Worm (Caenorhabditis elegans) whole organism, early embryonic: ENCODE data around the gene taf-13.

Experiments used
- B0310.2 ChIP-seq: sonication (generic microtip); optimal IDR thresholded peaks from 2 replicates; lab custom pipeline; 2016; ENCODE audit warnings: mild to moderate bottlenecking, missing genetic modification characterization, missing compliant biosample characterization
- F13C5.2 ChIP-seq: sonication (generic microtip); optimal IDR thresholded peaks from 2 replicates; lab custom pipeline; 2017; ENCODE audit warnings: mild to moderate bottlenecking, missing genetic modification characterization, inconsistent platforms, missing compliant biosample characterization
- aly-1 ChIP-seq: sonication (generic microtip); optimal IDR thresholded peaks from 2 replicates; lab custom pipeline; 2016; ENCODE audit warnings: missing genetic modification characterization, missing compliant biosample characterization
- ama-1 ChIP-seq: fragments of 150-350 bp; optimal IDR thresholded peaks from 2 replicates; lab custom pipeline; 2014
- ceh-13 ChIP-seq: fragments of 200-800 bp; sonication (Bioruptor generic); optimal IDR thresholded peaks from 2 replicates; lab custom pipeline; 2018; ENCODE audit warnings: mild to moderate bottlenecking, missing genetic modification characterization, missing compliant biosample characterization
- ceh-36 ChIP-seq: sonication (generic microtip); optimal IDR thresholded peaks from 2 replicates; lab custom pipeline; 2016; ENCODE audit warnings: missing genetic modification characterization, inconsistent platforms, missing compliant biosample characterization
- ets-7 ChIP-seq: sonication (generic microtip); optimal IDR thresholded peaks from 2 replicates; lab custom pipeline; 2016; ENCODE audit warnings: missing genotype, missing genetic modification characterization, missing compliant biosample characterization
- flt-1 ChIP-seq: fragments of 200-800 bp; sonication (Bioruptor generic); IDR thresholded peaks from 2 replicates; pipeline ENCODE4 v1.3.6; 2022; ENCODE audit warnings: missing genetic modification characterization, missing compliant biosample characterization
- hmbx-1 ChIP-seq: sonication (generic microtip); optimal IDR thresholded peaks from 2 replicates; lab custom pipeline; 2016; ENCODE audit warnings: mild to moderate bottlenecking, missing genetic modification characterization, missing compliant biosample characterization
- hmg-4 ChIP-seq: fragments of 200-800 bp; sonication (Bioruptor generic); optimal IDR thresholded peaks from 2 replicates; lab custom pipeline; 2018; ENCODE audit warnings: mild to moderate bottlenecking, missing genetic modification characterization, missing compliant biosample characterization
- hnd-1 ChIP-seq: sonication (generic microtip); optimal IDR thresholded peaks from 2 replicates; lab custom pipeline; 2016; ENCODE audit warnings: missing genetic modification characterization, missing compliant biosample characterization
- pes-1 ChIP-seq: fragments of 200-800 bp; sonication (Bioruptor generic); IDR thresholded peaks from 2 replicates; pipeline ENCODE4 v1.3.6; 2022; ENCODE audit warnings: missing genetic modification reagents, missing genetic modification characterization, missing compliant biosample characterization
- scrt-1 ChIP-seq: fragments of 200-800 bp; sonication (Bioruptor generic); IDR thresholded peaks from 2 replicates; pipeline ENCODE4 v1.3.6; 2022; ENCODE audit warnings: missing genetic modification characterization, missing compliant biosample characterization
- sea-1 ChIP-seq: fragments of 200-800 bp; sonication (Bioruptor generic); conservative IDR thresholded peaks from 2 replicates; pipeline ENCODE4 v1.3.6; 2022; ENCODE audit warnings: missing genetic modification characterization, missing compliant biosample characterization
- tbx-11 ChIP-seq: fragments of 200-800 bp; sonication (Bioruptor generic); IDR thresholded peaks from 2 replicates; pipeline ENCODE4 v1.3.6; 2022; ENCODE audit warnings: missing genetic modification characterization, missing compliant biosample characterization
- tbx-37 ChIP-seq: fragments of 200-800 bp; sonication (Bioruptor generic); conservative IDR thresholded peaks from 2 replicates; pipeline ENCODE4 v1.3.6; 2022; ENCODE audit warnings: missing genetic modification reagents, missing genetic modification characterization, missing compliant biosample characterization
- tra-4 ChIP-seq: sonication (generic microtip); optimal IDR thresholded peaks from 2 replicates; lab custom pipeline; 2017; ENCODE audit warnings: missing genetic modification characterization, missing compliant biosample characterization

Gene taf-13

DNA sequence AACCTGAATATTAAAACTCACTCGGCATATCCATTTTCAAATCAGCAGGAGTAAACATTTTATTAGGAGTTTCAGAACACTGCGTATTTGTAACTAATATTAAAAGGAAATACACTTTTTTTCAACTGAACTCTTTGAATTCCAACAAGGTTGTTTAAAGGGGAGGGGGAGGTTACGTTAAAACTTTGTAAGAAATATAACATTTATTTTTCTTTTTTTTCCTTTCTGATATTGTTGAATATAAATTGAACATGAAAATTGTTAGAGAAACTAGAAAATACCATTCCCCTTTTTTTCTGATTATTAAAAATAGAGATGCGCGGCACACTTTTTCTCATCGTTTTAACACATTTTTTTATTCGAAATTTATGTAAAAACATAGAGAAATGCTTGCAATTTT lies 7.4 kb downstream of the taf-13 start, which contains the start of gene C14A4.8:
Gene C14A4.8 (minus strand): TSS at position 101 of the 400 bp plus-strand sequence.
- TF ChIP-seq ceh-13 (GFP tag; lab: Kevin White, UChicago) (no peak), hmbx-1 (tag; lab: Kevin White, UChicago) (no peak), ceh-36 (tag; lab: Kevin White, UChicago) (no peak), B0310.2 (tag; lab: Kevin White, UChicago) (no peak), scrt-1 (GFP tag; lab: Robert Waterston, UW) (no peak), tra-4 (tag; lab: Kevin White, UChicago) (no peak), sea-1 (GFP tag; lab: Robert Waterston, UW) (no peak), flt-1 (GFP tag; lab: Robert Waterston, UW) (no peak), ama-1 (lab: Kevin White, UChicago) (no peak), hmg-4 (no peak), ets-7 (tag; lab: Kevin White, UChicago) (no peak), pes-1 (GFP tag; lab: Robert Waterston, UW) (no peak), aly-1 (tag; lab: Kevin White, UChicago) (no peak), hnd-1 (no peak), tbx-11 (GFP tag; lab: Robert Waterston, UW) (no peak), tbx-37 (GFP tag; lab: Robert Waterston, UW) (no peak), F13C5.2 (tag; lab: Kevin White, UChicago) (no peak)

DNA sequence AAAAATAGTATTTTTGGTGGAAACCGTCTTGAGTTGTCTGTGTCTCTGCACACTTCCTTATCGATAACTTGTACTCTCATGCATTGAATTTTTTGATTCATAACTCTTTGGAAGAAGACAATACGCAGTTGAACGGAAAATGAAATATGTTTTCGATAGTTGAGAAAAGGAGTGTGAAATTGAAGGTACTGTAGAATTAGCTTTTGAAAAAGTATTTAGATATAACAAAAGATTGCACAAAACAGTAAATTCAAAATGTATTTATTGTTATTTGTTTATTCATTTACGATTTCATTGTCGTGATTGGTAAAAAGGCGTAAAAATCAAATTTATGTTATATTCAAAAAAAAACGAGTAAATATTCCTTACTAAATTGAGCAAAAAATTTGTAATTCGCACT lies 8.9 kb downstream of the taf-13 start, which contains the start of gene C14A4.7:
Gene C14A4.7 (minus strand): TSS at position 101 of the 400 bp plus-strand sequence.
- TF ChIP-seq flt-1 (GFP tag; lab: Robert Waterston, UW) (no peak), tbx-11 (GFP tag; lab: Robert Waterston, UW) (no peak), tra-4 (tag; lab: Kevin White, UChicago) (no peak), sea-1 (GFP tag; lab: Robert Waterston, UW) (no peak), F13C5.2 (tag; lab: Kevin White, UChicago) (no peak), hmbx-1 (tag; lab: Kevin White, UChicago) (no peak), ets-7 (tag; lab: Kevin White, UChicago) (no peak), aly-1 (tag; lab: Kevin White, UChicago) (no peak), hmg-4 (no peak), tbx-37 (GFP tag; lab: Robert Waterston, UW) (no peak), B0310.2 (tag; lab: Kevin White, UChicago) (no peak), pes-1 (GFP tag; lab: Robert Waterston, UW) (no peak), ceh-13 (GFP tag; lab: Kevin White, UChicago) (no peak), ceh-36 (tag; lab: Kevin White, UChicago) (no peak), ama-1 (lab: Kevin White, UChicago) (no peak), hnd-1 (no peak), scrt-1 (GFP tag; lab: Robert Waterston, UW) (no peak)

DNA sequence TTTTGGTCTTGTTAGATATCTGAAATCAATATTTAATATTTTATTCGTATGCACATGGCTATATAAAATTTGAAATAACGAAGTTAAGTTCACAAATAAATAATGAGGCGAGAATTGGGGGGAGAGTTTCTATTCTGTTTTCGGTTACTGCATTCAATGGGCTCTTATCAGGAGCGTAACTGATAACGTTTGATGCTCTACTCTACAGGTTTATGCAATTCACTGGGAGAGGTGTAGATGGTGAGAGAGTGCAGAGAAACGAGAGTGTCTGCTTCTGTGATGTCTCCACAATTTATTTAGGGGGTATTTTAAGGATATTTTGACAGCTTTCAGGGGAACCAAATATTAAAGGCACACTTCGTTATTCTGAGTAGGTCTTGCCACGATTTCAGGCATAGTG lies 10.7 kb downstream of the taf-13 start, which contains the start of gene C14A4.6:
Gene C14A4.6 (minus strand): TSS at position 19 of the 400 bp plus-strand sequence.
- TF ChIP-seq ceh-13 (GFP tag; lab: Kevin White, UChicago) (no peak), scrt-1 (GFP tag; lab: Robert Waterston, UW) (no peak), sea-1 (GFP tag; lab: Robert Waterston, UW) (no peak), ceh-36 (tag; lab: Kevin White, UChicago) (no peak), tbx-37 (GFP tag; lab: Robert Waterston, UW) (no peak), flt-1 (GFP tag; lab: Robert Waterston, UW) (no peak), hnd-1 (no peak), pes-1 (GFP tag; lab: Robert Waterston, UW) (no peak), hmg-4 (no peak), aly-1 (tag; lab: Kevin White, UChicago) (no peak)

DNA sequence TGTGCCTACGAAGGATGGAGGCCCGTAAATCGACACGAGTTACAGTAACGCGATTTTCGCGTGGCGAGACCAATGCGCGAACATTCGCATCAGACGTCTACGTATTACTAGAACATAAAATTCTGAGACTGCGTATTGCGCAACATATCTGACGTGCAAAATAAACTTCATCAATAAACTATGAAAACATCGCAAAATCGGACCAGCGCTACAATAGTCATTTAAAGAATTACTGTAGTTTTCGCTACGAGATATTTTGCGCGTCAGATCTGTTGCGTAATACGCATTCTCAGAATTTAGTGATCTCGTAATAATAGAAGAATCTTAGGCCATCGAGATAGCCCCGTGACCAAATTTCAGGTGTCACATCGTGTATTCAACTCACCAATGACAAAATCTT lies 11.1 kb downstream of the taf-13 start:
- no peak for TF ChIP-seq scrt-1 (GFP tag; lab: Robert Waterston, UW)
- no peak for TF ChIP-seq hnd-1
- TF ChIP-seq tbx-37 (GFP tag; lab: Robert Waterston, UW): no peak
- TF ChIP-seq hmbx-1 (tag; lab: Kevin White, UChicago): no peak
- TF ChIP-seq flt-1 (GFP tag; lab: Robert Waterston, UW): no peak
- no peak for TF ChIP-seq B0310.2 (tag; lab: Kevin White, UChicago)
- no peak for TF ChIP-seq tra-4 (tag; lab: Kevin White, UChicago)
- TF ChIP-seq pes-1 (GFP tag; lab: Robert Waterston, UW): no peak
- TF ChIP-seq ceh-13 (GFP tag; lab: Kevin White, UChicago): no peak
- TF ChIP-seq ceh-36 (tag; lab: Kevin White, UChicago): no peak
- no peak for TF ChIP-seq ets-7 (tag; lab: Kevin White, UChicago)
- TF ChIP-seq tbx-11 (GFP tag; lab: Robert Waterston, UW): no peak
- TF ChIP-seq hmg-4: no peak

DNA sequence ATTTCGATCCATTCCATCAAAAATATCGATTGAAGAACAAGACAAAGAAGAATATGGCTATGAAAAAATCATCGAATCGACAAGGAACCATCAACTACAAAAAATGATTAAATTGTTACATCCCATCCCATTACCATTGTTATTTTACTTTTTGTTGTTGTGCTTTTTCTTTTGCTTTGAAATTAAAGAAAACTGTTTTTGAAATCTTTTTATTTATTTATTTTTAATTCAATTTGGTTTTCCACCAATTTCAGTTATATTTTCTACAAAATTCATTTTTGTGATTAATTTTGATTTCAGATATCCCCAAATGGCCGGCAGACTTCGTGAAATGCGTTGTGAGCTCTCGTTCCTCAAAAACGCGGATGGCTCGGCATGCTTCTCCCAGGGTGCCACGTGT lies 13.0 kb downstream of the taf-13 start, which contains the start of gene crn-5:
Gene crn-5 (plus strand): TSS at position 301 of the 400 bp plus-strand sequence.
- TF ChIP-seq ets-7 (tag; lab: Kevin White, UChicago): no peak
- no peak for TF ChIP-seq hnd-1
- no peak for TF ChIP-seq scrt-1 (GFP tag; lab: Robert Waterston, UW)
- TF ChIP-seq ceh-36 (tag; lab: Kevin White, UChicago): no peak
- TF ChIP-seq F13C5.2 (tag; lab: Kevin White, UChicago): no peak
- TF ChIP-seq ama-1 (lab: Kevin White, UChicago): no peak
- no peak for TF ChIP-seq tra-4 (tag; lab: Kevin White, UChicago)
- TF ChIP-seq hmbx-1 (tag; lab: Kevin White, UChicago): no peak
- no peak for TF ChIP-seq pes-1 (GFP tag; lab: Robert Waterston, UW)
- TF ChIP-seq tbx-11 (GFP tag; lab: Robert Waterston, UW): no peak
- no peak for TF ChIP-seq aly-1 (tag; lab: Kevin White, UChicago)
- no peak for TF ChIP-seq B0310.2 (tag; lab: Kevin White, UChicago)
- TF ChIP-seq tbx-37 (GFP tag; lab: Robert Waterston, UW): no peak
- no peak for TF ChIP-seq flt-1 (GFP tag; lab: Robert Waterston, UW)

DNA sequence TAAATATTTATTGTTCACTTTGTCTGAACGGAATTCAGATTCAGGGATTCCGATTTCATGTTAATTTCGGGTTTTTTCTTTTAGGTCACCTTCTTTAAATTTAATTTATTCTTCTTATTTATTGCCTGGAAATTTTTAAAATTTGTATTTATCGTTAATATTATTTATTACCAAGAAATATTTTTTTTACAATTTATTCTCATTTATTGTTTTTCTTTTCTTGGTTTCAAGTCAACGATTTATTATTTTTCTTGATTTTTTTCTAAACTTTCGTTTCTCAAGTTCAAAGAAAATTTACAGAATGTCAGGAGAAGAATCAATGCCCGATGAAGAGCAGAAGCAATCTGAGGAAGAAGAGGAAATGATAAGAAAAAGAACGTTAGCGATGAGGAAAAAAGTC lies 17.7 kb downstream of the taf-13 start, which contains the start of gene crn-3:
Gene crn-3 (plus strand): TSS at position 301 of the 400 bp plus-strand sequence.
- TF ChIP-seq ets-7 (tag; lab: Kevin White, UChicago): no peak
- TF ChIP-seq ceh-36 (tag; lab: Kevin White, UChicago): no peak
- no peak for TF ChIP-seq ama-1 (lab: Kevin White, UChicago)
- no peak for TF ChIP-seq hmbx-1 (tag; lab: Kevin White, UChicago)
- TF ChIP-seq tra-4 (tag; lab: Kevin White, UChicago): no peak
- no peak for TF ChIP-seq hmg-4
- TF ChIP-seq ceh-13 (GFP tag; lab: Kevin White, UChicago): no peak
- no peak for TF ChIP-seq tbx-11 (GFP tag; lab: Robert Waterston, UW)
- no peak for TF ChIP-seq hnd-1
- no peak for TF ChIP-seq F13C5.2 (tag; lab: Kevin White, UChicago)
- no peak for TF ChIP-seq pes-1 (GFP tag; lab: Robert Waterston, UW)
- no peak for TF ChIP-seq B0310.2 (tag; lab: Kevin White, UChicago)
- TF ChIP-seq aly-1 (tag; lab: Kevin White, UChicago): no peak
- no peak for TF ChIP-seq flt-1 (GFP tag; lab: Robert Waterston, UW)
- no peak for TF ChIP-seq tbx-37 (GFP tag; lab: Robert Waterston, UW)
- no peak for TF ChIP-seq sea-1 (GFP tag; lab: Robert Waterston, UW)
